Fruit fly (Drosophila melanogaster) whole organism, embryonic: ENCODE measurements around the gene Caf1-55.

Source experiments
- Atf3 ChIP-seq: fragments of 200-800 bp; sonication (Bioruptor generic); optimal IDR thresholded peaks from 3 replicates; lab custom pipeline; 2016; ENCODE audit warnings: missing biosample characterization, missing genetic modification characterization
- Bteb2 ChIP-seq: fragments of 200-800 bp; sonication (Bioruptor generic); optimal IDR thresholded peaks from 2 replicates; lab custom pipeline; 2016; ENCODE audit warnings: missing biosample characterization, missing genetic modification characterization
- CG10431 ChIP-seq: fragments of 200-800 bp; sonication (Bioruptor generic); optimal IDR thresholded peaks from 3 replicates; lab custom pipeline; 2018; ENCODE audit warnings: missing biosample characterization, mild to moderate bottlenecking, missing genetic modification characterization
- CG10979 ChIP-seq: fragments of 200-800 bp; sonication (Bioruptor generic); optimal IDR thresholded peaks from 2 replicates; lab custom pipeline; 2018; ENCODE audit warnings: missing biosample characterization, mild to moderate bottlenecking, missing genetic modification characterization, moderate library complexity
- CG11085 ChIP-seq: fragments of 200-800 bp; sonication (Bioruptor generic); IDR thresholded peaks from 2 replicates; pipeline ENCODE4 v1.3.6; 2022; ENCODE audit warnings: missing biosample characterization, missing genetic modification characterization
- CG11456 ChIP-seq: fragments of 200-800 bp; sonication (Bioruptor generic); IDR thresholded peaks from 3 replicates; pipeline ENCODE4 v1.3.6; 2022; ENCODE audit warnings: missing biosample characterization, missing genetic modification characterization
- CG12391 ChIP-seq: fragments of 200-800 bp; sonication (Bioruptor generic); optimal IDR thresholded peaks from 3 replicates; lab custom pipeline; 2018; ENCODE audit warnings: missing biosample characterization, mild to moderate bottlenecking, missing genetic modification characterization, moderate library complexity
- CG14710 ChIP-seq: fragments of 200-800 bp; sonication (Bioruptor generic); optimal IDR thresholded peaks from 3 replicates; lab custom pipeline; 2019; ENCODE audit warnings: missing biosample characterization, mild to moderate bottlenecking, missing genetic modification characterization, moderate library complexity
- CG1647 ChIP-seq: fragments of 200-800 bp; sonication (Bioruptor generic); optimal IDR thresholded peaks from 3 replicates; lab custom pipeline; 2016; ENCODE audit warnings: missing biosample characterization, missing genetic modification characterization
- CG17385 ChIP-seq: fragments of 200-800 bp; sonication (Bioruptor generic); optimal IDR thresholded peaks from 3 replicates; lab custom pipeline; 2018; ENCODE audit warnings: missing biosample characterization, mild to moderate bottlenecking, missing genetic modification characterization
- CG17802 ChIP-seq: fragments of 200-800 bp; sonication (Bioruptor generic); optimal IDR thresholded peaks from 2 replicates; lab custom pipeline; 2018; ENCODE audit warnings: missing biosample characterization, mild to moderate bottlenecking, missing genetic modification characterization, moderate library complexity
- CG18476 ChIP-seq: fragments of 200-800 bp; sonication (Bioruptor generic); optimal IDR thresholded peaks from 2 replicates; lab custom pipeline; 2016; ENCODE audit warnings: missing biosample characterization, mild to moderate bottlenecking, missing genetic modification characterization
- CG7372 ChIP-seq: fragments of 200-800 bp; sonication (Bioruptor generic); IDR thresholded peaks from 2 replicates; pipeline ENCODE4 v1.3.6; 2022; ENCODE audit warnings: missing biosample characterization, missing genetic modification characterization
- CG7786 ChIP-seq: fragments of 200-800 bp; sonication (Bioruptor generic); optimal IDR thresholded peaks from 2 replicates; lab custom pipeline; 2016; ENCODE audit warnings: missing biosample characterization, missing genetic modification characterization
- CG8944 ChIP-seq: fragments of 200-800 bp; sonication (Bioruptor generic); optimal IDR thresholded peaks from 3 replicates; lab custom pipeline; 2016; ENCODE audit warnings: missing biosample characterization, missing genetic modification characterization
- CG9437 ChIP-seq: fragments of 200-800 bp; sonication (Bioruptor generic); optimal IDR thresholded peaks from 2 replicates; lab custom pipeline; 2018; ENCODE audit warnings: missing biosample characterization, mild to moderate bottlenecking, missing genetic modification characterization
- CG9817 ChIP-seq: fragments of 200-800 bp; sonication (Bioruptor generic); optimal IDR thresholded peaks from 2 replicates; lab custom pipeline; 2018; ENCODE audit warnings: missing biosample characterization, mild to moderate bottlenecking, missing genetic modification characterization, moderate library complexity
- D ChIP-seq, 2 experiments: fragments of 200-800 bp in 1 of 2; fragments of >200 bp in 1 of 2; sonication (Bioruptor generic) in 1 of 2; optimal IDR thresholded peaks; 2 replicates in 1 of 2; 3 replicates in 1 of 2; lab custom pipeline; 2017; ENCODE audit warnings: mild to moderate bottlenecking in 1 of 2, missing biosample characterization in 1 of 2, missing genetic modification characterization in 1 of 2, missing genetic modification reagents in 1 of 2
- Dfd ChIP-seq, 2 experiments: fragments of >200 bp; optimal IDR thresholded peaks; 2 replicates each; lab custom pipeline; 2017; ENCODE audit warnings: missing biosample characterization in 2 of 2, missing genetic modification characterization in 2 of 2
- Eip74EF ChIP-seq, 2 experiments: fragments of 200-800 bp in 1 of 2; fragments of >200 bp in 1 of 2; sonication (Bioruptor generic) in 1 of 2; optimal IDR thresholded peaks; 2 replicates each; lab custom pipeline; 2017 to 2019; ENCODE audit warnings: missing biosample characterization in 2 of 2, missing genetic modification characterization in 2 of 2, mild to moderate bottlenecking in 1 of 2, moderate library complexity in 1 of 2
- Hey ChIP-seq: fragments of 200-800 bp; sonication (Bioruptor generic); optimal IDR thresholded peaks from 3 replicates; lab custom pipeline; 2018; ENCODE audit warnings: missing biosample characterization, mild to moderate bottlenecking, missing genetic modification characterization
- Opbp ChIP-seq: fragments of 200-800 bp; sonication (Bioruptor generic); IDR thresholded peaks from 3 replicates; pipeline ENCODE4 v1.3.6; 2022; ENCODE audit warnings: missing biosample characterization, missing genetic modification characterization; ENCODE audit not compliant: partially characterized antibody
- Pdp1 ChIP-seq, 2 experiments: fragments of 200-800 bp; sonication (Bioruptor generic); optimal IDR thresholded peaks; 3 replicates each; lab custom pipeline; 2016; ENCODE audit warnings: missing biosample characterization in 2 of 2, missing genetic modification characterization in 2 of 2, mild to moderate bottlenecking in 1 of 2, moderate library complexity in 1 of 2
- Side ChIP-seq: fragments of 200-800 bp; sonication (Bioruptor generic); optimal IDR thresholded peaks from 2 replicates; lab custom pipeline; 2016; ENCODE audit warnings: missing biosample characterization, missing genetic modification characterization
- Sin3A ChIP-seq: fragments of >200 bp; optimal IDR thresholded peaks from 2 replicates; lab custom pipeline; 2018
- ap ChIP-seq: fragments of 200-800 bp; sonication (Bioruptor generic); IDR thresholded peaks from 2 replicates; pipeline ENCODE4 v1.3.6; 2022; ENCODE audit warnings: missing biosample characterization, missing genetic modification characterization
- bsh ChIP-seq, 2 experiments: fragments of 200-800 bp; sonication (Bioruptor generic); optimal IDR thresholded peaks; 2 replicates each; lab custom pipeline; 2017 to 2018; ENCODE audit warnings: mild to moderate bottlenecking in 2 of 2, missing biosample characterization in 2 of 2, missing genetic modification characterization in 2 of 2, moderate library complexity in 1 of 2
- cad ChIP-seq: fragments of >200 bp; optimal IDR thresholded peaks from 2 replicates; lab custom pipeline; 2017; ENCODE audit warnings: missing biosample characterization, missing genetic modification characterization
- cato ChIP-seq: fragments of 200-800 bp; sonication (Bioruptor generic); optimal IDR thresholded peaks from 2 replicates; lab custom pipeline; 2016; ENCODE audit warnings: missing biosample characterization, missing genetic modification characterization, borderline replicate concordance
- chif ChIP-seq, 2 experiments: fragments of 200-800 bp; sonication (Bioruptor generic); optimal IDR thresholded peaks; 3 replicates each; lab custom pipeline; 2016; ENCODE audit warnings: missing biosample characterization in 2 of 2, missing genetic modification characterization in 2 of 2
- croc ChIP-seq: fragments of 200-800 bp; sonication (Bioruptor generic); conservative IDR thresholded peaks from 3 replicates; pipeline ENCODE4 v1.3.6; 2022; ENCODE audit warnings: missing biosample characterization, missing genetic modification characterization
- danr ChIP-seq: fragments of 200-800 bp; sonication (Bioruptor generic); IDR thresholded peaks from 2 replicates; pipeline ENCODE4 v1.3.6; 2022; ENCODE audit warnings: missing biosample characterization, missing genetic modification characterization
- ems ChIP-seq: fragments of 200-800 bp; sonication (Bioruptor generic); optimal IDR thresholded peaks from 3 replicates; lab custom pipeline; 2016; ENCODE audit warnings: missing biosample characterization, missing genetic modification characterization
- her ChIP-seq: fragments of 200-800 bp; sonication (Bioruptor generic); optimal IDR thresholded peaks from 2 replicates; lab custom pipeline; 2016; ENCODE audit warnings: missing biosample characterization, missing genetic modification characterization
- jumu ChIP-seq: fragments of 200-800 bp; sonication (Bioruptor generic); optimal IDR thresholded peaks from 3 replicates; lab custom pipeline; 2016; ENCODE audit warnings: missing biosample characterization, missing genetic modification characterization
- lilli ChIP-seq: fragments of 200-800 bp; sonication (Bioruptor generic); optimal IDR thresholded peaks from 3 replicates; lab custom pipeline; 2016; ENCODE audit warnings: missing biosample characterization, missing genetic modification characterization
- mld ChIP-seq: fragments of 200-800 bp; sonication (Bioruptor generic); IDR thresholded peaks from 3 replicates; pipeline ENCODE4 v1.3.6; 2022; ENCODE audit warnings: missing biosample characterization, missing genetic modification characterization; ENCODE audit not compliant: partially characterized antibody
- org-1 ChIP-seq: fragments of 200-800 bp; sonication (Bioruptor generic); optimal IDR thresholded peaks from 2 replicates; lab custom pipeline; 2017; ENCODE audit warnings: missing biosample characterization, missing genetic modification characterization
- otp ChIP-seq: fragments of 200-800 bp; sonication (Bioruptor generic); IDR thresholded peaks from 3 replicates; pipeline ENCODE4, ENCODE4 v1.3.6; 2022; ENCODE audit warnings: missing biosample characterization, missing genetic modification characterization
- pita ChIP-seq: fragments of 200-800 bp; sonication (Bioruptor generic); optimal IDR thresholded peaks from 2 replicates; lab custom pipeline; 2017; ENCODE audit warnings: missing biosample characterization, mild to moderate bottlenecking, missing genetic modification characterization
- row ChIP-seq: fragments of 200-800 bp; sonication (Bioruptor generic); IDR thresholded peaks from 3 replicates; pipeline ENCODE4 v1.3.6; 2022; ENCODE audit warnings: missing biosample characterization, missing genetic modification characterization
- shn ChIP-seq: fragments of 200-800 bp; sonication (Bioruptor generic); optimal IDR thresholded peaks from 3 replicates; lab custom pipeline; 2016; ENCODE audit warnings: missing biosample characterization, missing genetic modification characterization
- slou ChIP-seq: fragments of 200-800 bp; sonication (Bioruptor generic); optimal IDR thresholded peaks from 3 replicates; lab custom pipeline; 2016; ENCODE audit warnings: missing biosample characterization, missing genetic modification characterization
- so ChIP-seq: fragments of 200-800 bp; sonication (Bioruptor generic); IDR thresholded peaks from 3 replicates; pipeline ENCODE4 v1.3.6; 2022; ENCODE audit warnings: missing biosample characterization, missing genetic modification characterization
- sob ChIP-seq: fragments of 200-800 bp; sonication (Bioruptor generic); IDR thresholded peaks from 2 replicates; pipeline ENCODE4 v1.3.6; 2022; ENCODE audit warnings: missing biosample characterization, missing genetic modification characterization
- ssp ChIP-seq: fragments of 200-800 bp; sonication (Bioruptor generic); IDR thresholded peaks from 2 replicates; pipeline ENCODE4 v1.3.6; 2022; ENCODE audit warnings: missing biosample characterization, missing genetic modification characterization
- stwl ChIP-seq: fragments of 200-800 bp; sonication (Bioruptor generic); optimal IDR thresholded peaks from 3 replicates; lab custom pipeline; 2018; ENCODE audit warnings: missing biosample characterization, mild to moderate bottlenecking, missing genetic modification characterization, moderate library complexity
- toy ChIP-seq: fragments of 200-800 bp; sonication (Bioruptor generic); IDR thresholded peaks from 2 replicates; pipeline ENCODE4 v1.3.6; 2022; ENCODE audit warnings: missing biosample characterization, missing genetic modification characterization

The Caf1-55 gene

dm6 chr3R:15208712-15209499, 16.5 kb upstream of the Caf1-55 start, which contains the start of the genes Spn88Eb and Mau2 (continued):
- peak; percentile 71; the same call in 1 of the 2 replicates for TF ChIP-seq CG7372
- peak; percentile 56; the same call in 2 of the 3 replicates for TF ChIP-seq croc (GFP tag; lab: Robert Waterston, UW)
- TF ChIP-seq pita (GFP tag; lab: Kevin White, UChicago) = no peak
- TF ChIP-seq jumu (GFP tag; lab: Kevin White, UChicago) = peak; percentile 76
- TF ChIP-seq mld (GFP tag; lab: Robert Waterston, UW) = peak; percentile 11; the same call in 1 of the 3 replicates
- TF ChIP-seq chif (GFP tag; optimal IDR thresholded peaks at IDR 0.05; lab: Kevin White, UChicago) = peak; percentile 39 to 55
- TF ChIP-seq otp (GFP tag; lab: Robert Waterston, UW) = peak; percentile 55; the same call in 1 of the 3 replicates
- TF ChIP-seq CG9437 (GFP tag; lab: Kevin White, UChicago) = peak; percentile 38
- peak; percentile 35 to 73 for TF ChIP-seq Pdp1 (GFP tag; optimal IDR thresholded peaks at IDR 0.05; lab: Kevin White, UChicago)
- peak; percentile 24 for TF ChIP-seq cato (GFP tag; lab: Kevin White, UChicago)
- TF ChIP-seq lilli (GFP tag; lab: Kevin White, UChicago) = peak; percentile 73
- TF ChIP-seq Opbp (GFP tag; lab: Robert Waterston, UW) = peak; percentile 84
- TF ChIP-seq ems (GFP tag; lab: Kevin White, UChicago) = peak; percentile 61
- peak; percentile 37 for TF ChIP-seq shn
- no peak for TF ChIP-seq Eip74EF (GFP tag; optimal IDR thresholded peaks at IDR 0.05; lab: Kevin White, UChicago)
- TF ChIP-seq CG8944 (GFP tag; lab: Kevin White, UChicago) = peak; percentile 60
- no peak for TF ChIP-seq Dfd (GFP tag; optimal IDR thresholded peaks at IDR 0.05; lab: Kevin White, UChicago)
- TF ChIP-seq Bteb2 = peak; percentile 21
- no peak for TF ChIP-seq CG10431 (GFP tag; lab: Kevin White, UChicago)
- no peak for TF ChIP-seq D (optimal IDR thresholded peaks at IDR 0.05; lab: Kevin White, UChicago)
- TF ChIP-seq D (GFP tag; optimal IDR thresholded peaks at IDR 0.05; lab: Kevin White, UChicago) = peak; percentile 14
- TF ChIP-seq CG7786 (GFP tag; lab: Kevin White, UChicago) = peak; percentile 64
- peak; percentile 13 for TF ChIP-seq CG18476 (GFP tag; lab: Kevin White, UChicago)
- TF ChIP-seq danr (GFP tag; lab: Robert Waterston, UW) = no peak
- TF ChIP-seq stwl (tag; lab: Kevin White, UChicago) = peak; percentile 68
- TF ChIP-seq CG11085 = peak; percentile 76
- no peak for TF ChIP-seq cad (GFP tag; lab: Kevin White, UChicago)
- TF ChIP-seq toy (GFP tag; lab: Robert Waterston, UW) = no peak; the same call in 1 of the 2 replicates
- TF ChIP-seq CG10979 (tag; lab: Kevin White, UChicago) = peak; percentile 43
- TF ChIP-seq sob (GFP tag; lab: Robert Waterston, UW) = peak; percentile 94
- no peak for TF ChIP-seq ap
- TF ChIP-seq slou = no peak
- TF ChIP-seq Side (GFP tag; lab: Kevin White, UChicago) = peak; percentile 20
- peak; percentile 97 for TF ChIP-seq row (GFP tag; lab: Robert Waterston, UW)
- TF ChIP-seq Atf3 (GFP tag; lab: Kevin White, UChicago) = no peak
- TF ChIP-seq CG12391 = peak; percentile 75
- TF ChIP-seq Sin3A (lab: Kevin White, UChicago) = peak; percentile 61
- no peak for TF ChIP-seq org-1 (GFP tag; lab: Kevin White, UChicago)
- peak; percentile 52 for TF ChIP-seq her (GFP tag; lab: Kevin White, UChicago)
- no peak for TF ChIP-seq Hey (tag; lab: Kevin White, UChicago)
- peak; percentile 66 for TF ChIP-seq CG1647
- peak in 1 of 2 experiments; percentile 46 for TF ChIP-seq bsh (GFP tag; optimal IDR thresholded peaks at IDR 0.05; lab: Kevin White, UChicago)
- peak; percentile 55 for TF ChIP-seq CG17385 (GFP tag; lab: Kevin White, UChicago)
- peak; percentile 66 for TF ChIP-seq CG14710 (tag; lab: Kevin White, UChicago)
- TF ChIP-seq ssp (GFP tag; lab: Robert Waterston, UW) = peak; percentile 82
- TF ChIP-seq CG11456 = peak; percentile 89
- TF ChIP-seq so = peak; percentile 52; the same call in 1 of the 3 replicates
- TF ChIP-seq CG9817 = peak; percentile 71
- TF ChIP-seq CG17802 (tag; lab: Kevin White, UChicago) = peak; percentile 98
